Fruit fly (Drosophila melanogaster) whole organism, prepupa: ENCODE results near the gene HisRS.
A peak's percentile ranks its signal among the peaks of the same experiment; 100 is the strongest.

ENCODE experiments used
- CG10631 ChIP-seq: fragments of 200-800 bp; sonication (Bioruptor generic); optimal IDR thresholded peaks from 2 replicates; lab custom pipeline; 2016; ENCODE audit warnings: missing biosample characterization, missing genetic modification characterization
- CG31627 ChIP-seq: fragments of 200-800 bp; sonication (Bioruptor generic); optimal IDR thresholded peaks from 3 replicates; lab custom pipeline; 2016; ENCODE audit warnings: missing biosample characterization, missing genetic modification characterization
- CG6792 ChIP-seq: fragments of 200-800 bp; sonication (Bioruptor generic); optimal IDR thresholded peaks from 3 replicates; lab custom pipeline; 2016; ENCODE audit warnings: missing biosample characterization, missing genetic modification characterization
- Gug ChIP-seq: fragments of 200-800 bp; sonication (Bioruptor generic); IDR thresholded peaks from 2 replicates; pipeline ENCODE4 v1.3.6; 2022; ENCODE audit warnings: missing biosample characterization, missing genetic modification characterization
- Hr4 ChIP-seq: fragments of 200-800 bp; sonication (Bioruptor generic); optimal IDR thresholded peaks from 3 replicates; lab custom pipeline; 2016; ENCODE audit warnings: missing biosample characterization, missing genetic modification characterization
- Sox15 ChIP-seq: fragments of 200-800 bp; sonication (Bioruptor generic); optimal IDR thresholded peaks from 3 replicates; lab custom pipeline; 2016; ENCODE audit warnings: missing biosample characterization, missing genetic modification characterization
- achi ChIP-seq: fragments of 200-800 bp; sonication (Bioruptor generic); optimal IDR thresholded peaks from 3 replicates; lab custom pipeline; 2016; ENCODE audit warnings: missing biosample characterization, missing genetic modification characterization
- dac ChIP-seq: fragments of 200-800 bp; sonication (Bioruptor generic); optimal IDR thresholded peaks from 2 replicates; lab custom pipeline; 2017; ENCODE audit warnings: missing biosample characterization, mild to moderate bottlenecking, missing genetic modification characterization
- dsx ChIP-seq: fragments of 200-800 bp; optimal IDR thresholded peaks from 3 replicates; lab custom pipeline; 2019; ENCODE audit warnings: missing biosample characterization, mild to moderate bottlenecking, missing genetic modification characterization, moderate library complexity; ENCODE audit not compliant: poor library complexity, severe bottlenecking
- esn ChIP-seq: fragments of 200-800 bp; sonication (Bioruptor generic); optimal IDR thresholded peaks from 2 replicates; lab custom pipeline; 2016; ENCODE audit warnings: missing biosample characterization, mild to moderate bottlenecking, missing genetic modification characterization, moderate library complexity
- lz ChIP-seq: fragments of 200-800 bp; sonication (Bioruptor generic); optimal IDR thresholded peaks from 3 replicates; lab custom pipeline; 2016; ENCODE audit warnings: missing biosample characterization, missing genetic modification characterization
- ss ChIP-seq, 2 experiments: fragments of 200-800 bp; sonication (Bioruptor generic); optimal IDR thresholded peaks; 2 replicates in 1 of 2; 3 replicates in 1 of 2; lab custom pipeline; 2017 to 2018; ENCODE audit warnings: mild to moderate bottlenecking in 2 of 2, missing biosample characterization in 2 of 2, missing genetic modification characterization in 2 of 2, moderate library complexity in 1 of 2
- svp ChIP-seq: fragments of 200-800 bp; sonication (Bioruptor generic); peaks from one replicate; lab custom pipeline; 2016; ENCODE audit warnings: missing biosample characterization, missing genetic modification characterization
- topi ChIP-seq: fragments of 200-800 bp; sonication (Bioruptor generic); optimal IDR thresholded peaks from 3 replicates; lab custom pipeline; 2016; ENCODE audit warnings: missing biosample characterization, missing genetic modification characterization
- vri ChIP-seq: fragments of 200-800 bp; sonication (Bioruptor generic); optimal IDR thresholded peaks from 3 replicates; lab custom pipeline; 2016; ENCODE audit warnings: missing biosample characterization, mild to moderate bottlenecking, missing genetic modification characterization

Gene HisRS

DNA sequence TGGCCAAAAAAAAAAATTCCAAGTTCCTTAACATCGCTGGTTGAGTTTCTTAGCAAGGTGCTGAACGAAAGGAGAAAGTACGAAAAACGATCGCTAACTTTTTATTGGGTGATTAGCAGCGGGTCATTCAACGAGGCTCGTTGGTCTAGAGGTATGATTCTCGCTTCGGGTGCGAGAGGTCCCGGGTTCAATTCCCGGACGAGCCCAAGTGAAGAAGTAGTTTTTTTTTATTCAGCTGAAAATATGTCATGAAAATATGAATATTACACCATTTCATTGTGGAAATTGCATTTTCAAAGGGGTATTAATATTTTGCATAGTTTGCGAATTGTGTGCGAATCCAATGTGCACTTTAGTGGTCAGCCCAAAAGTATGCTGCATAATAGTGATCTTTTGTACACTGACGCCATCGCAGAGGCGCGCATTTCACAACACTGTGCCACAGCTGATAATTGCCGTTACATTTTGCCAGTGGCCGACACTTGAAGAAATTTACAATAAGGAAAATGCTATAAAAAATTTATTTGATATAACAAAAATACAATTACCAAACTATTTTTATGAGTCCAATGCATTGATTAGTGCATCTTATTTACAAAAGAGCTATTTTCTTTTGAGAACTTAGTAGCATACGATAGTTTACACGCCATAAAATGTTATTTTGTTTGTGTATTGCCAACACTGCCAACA, 50.5 kb downstream of the HisRS start (continued):
- TF ChIP-seq ss (GFP tag; optimal IDR thresholded peaks at IDR 0.05; lab: Kevin White, UChicago), result no peak
- no peak for TF ChIP-seq dac (GFP tag; lab: Kevin White, UChicago)
- TF ChIP-seq CG10631 (GFP tag; lab: Kevin White, UChicago), result peak; percentile 12
- no peak for TF ChIP-seq dsx (GFP tag; lab: Kevin White, UChicago)
- peak; percentile 36 for TF ChIP-seq topi (GFP tag; lab: Kevin White, UChicago)
- peak; percentile 8 for TF ChIP-seq vri (GFP tag; lab: Kevin White, UChicago)
- TF ChIP-seq CG31627, result peak; percentile 18
- peak; percentile 20 for TF ChIP-seq achi (GFP tag; lab: Kevin White, UChicago)
- TF ChIP-seq CG6792 (GFP tag; lab: Kevin White, UChicago), result no peak
- peak; percentile 41 for TF ChIP-seq Hr4 (GFP tag; lab: Kevin White, UChicago)
- peak; percentile 35 for TF ChIP-seq esn
- peak; percentile 74 for TF ChIP-seq svp
- no peak for TF ChIP-seq Sox15 (GFP tag; lab: Kevin White, UChicago)
- peak; percentile 6 for TF ChIP-seq lz
- no peak for TF ChIP-seq Gug (GFP tag; lab: Robert Waterston, UW)
- TF ChIP-seq, all 60 proteins: peak for 28
